Worm (Caenorhabditis elegans): Measurements from ENCODE around the gene Y38C1AA.19.
A peak's percentile ranks its signal among the peaks of the same experiment; 100 is the strongest.

- no peak for TF ChIP-seq lin-13 (GFP tag; optimal IDR thresholded peaks at IDR 0.05)
- TF ChIP-seq grh-1 (GFP tag; IDR thresholded peaks at IDR 0.05), result no peak
- no peak for TF ChIP-seq efl-1 (optimal IDR thresholded peaks at IDR 0.05)
- peak in 1 of 2 experiments; percentile 34 for TF ChIP-seq efl-1 (GFP tag; optimal IDR thresholded peaks at IDR 0.05 in 1 of 2)
- TF ChIP-seq pqm-1 (tag; optimal IDR thresholded peaks at IDR 0.05), result no peak
- TF ChIP-seq unc-62 (GFP tag; optimal IDR thresholded peaks at IDR 0.05), result no peak
- no peak for TF ChIP-seq skn-1 (tag; optimal IDR thresholded peaks at IDR 0.05)
- no peak for TF ChIP-seq swsn-7 (tag; optimal IDR thresholded peaks at IDR 0.05)
- TF ChIP-seq ztf-4 (tag; optimal IDR thresholded peaks at IDR 0.05), result no peak
- TF ChIP-seq mep-1 (tag; optimal IDR thresholded peaks at IDR 0.05), result no peak
- no peak for TF ChIP-seq ceh-88 (GFP tag; IDR thresholded peaks at IDR 0.05)
- TF ChIP-seq F16B12.6 (tag; optimal IDR thresholded peaks at IDR 0.05), result no peak
- peak; percentile 82 for TF ChIP-seq nhr-85 (tag)
- TF ChIP-seq zag-1 (tag; optimal IDR thresholded peaks at IDR 0.05), result no peak
- TF ChIP-seq ceh-82 (tag; optimal IDR thresholded peaks at IDR 0.05), result no peak
Observed at ce11 chrIV:177487-177886, 17.5 kb downstream of the Y38C1AA.19 start.
